Worm (Caenorhabditis elegans) whole organism, young adult: ENCODE results near the gene sqv-1.

Experiments used
- B0019.2 ChIP-seq: fragments of 200-800 bp; sonication (Bioruptor generic); conservative IDR thresholded peaks from 2 replicates; pipeline ENCODE4 v1.3.6; 2022; ENCODE audit warnings: missing genetic modification reagents, missing genetic modification characterization, missing compliant biosample characterization
- B0035.1 ChIP-seq: sonication (generic microtip); optimal IDR thresholded peaks from 2 replicates; lab custom pipeline; 2016; ENCODE audit warnings: missing genetic modification characterization, mild to moderate bottlenecking, missing compliant biosample characterization, missing genotype, missing genetic modification reagents
- C17E4.6 ChIP-seq: fragments of 200-800 bp; sonication (Bioruptor generic); IDR thresholded peaks from 2 replicates; pipeline ENCODE4 v1.3.6; 2022; ENCODE audit warnings: missing genetic modification reagents, missing genetic modification characterization, missing compliant biosample characterization
- D2030.7 ChIP-seq: fragments of 200-800 bp; sonication (Bioruptor generic); IDR thresholded peaks from 2 replicates; pipeline ENCODE4 v1.3.6; 2022; ENCODE audit warnings: missing genetic modification reagents, missing genetic modification characterization, missing compliant biosample characterization
- F23B12.7 ChIP-seq: sonication (generic microtip); optimal IDR thresholded peaks from 2 replicates; lab custom pipeline; 2017; ENCODE audit warnings: missing genetic modification characterization, mild to moderate bottlenecking, missing compliant biosample characterization, antibody characterized with exemption, moderate library complexity; ENCODE audit not compliant: insufficient read depth
- F33H1.4 ChIP-seq: fragments of 200-800 bp; sonication (Bioruptor generic); IDR thresholded peaks from 2 replicates; pipeline ENCODE4 v1.3.6; 2022; ENCODE audit warnings: missing genetic modification reagents, missing genetic modification characterization, missing compliant biosample characterization
- F37B4.10 ChIP-seq: fragments of 200-800 bp; sonication (Bioruptor generic); IDR thresholded peaks from 2 replicates; pipeline ENCODE4 v1.3.6; 2022; ENCODE audit warnings: missing genetic modification characterization, missing compliant biosample characterization
- F39B2.1 ChIP-seq: fragments of 200-800 bp; sonication (Bioruptor generic); IDR thresholded peaks from 2 replicates; pipeline ENCODE4 v1.3.6; 2022; ENCODE audit warnings: missing genetic modification reagents, missing genetic modification characterization, missing compliant biosample characterization
- K11D2.4 ChIP-seq: fragments of 200-800 bp; sonication (Bioruptor generic); IDR thresholded peaks from 2 replicates; pipeline ENCODE4 v1.3.6; 2022; ENCODE audit warnings: missing genetic modification reagents, missing genetic modification characterization, missing compliant biosample characterization
- Y53F4B.3 ChIP-seq: fragments of 200-800 bp; sonication (Bioruptor generic); IDR thresholded peaks from 2 replicates; pipeline ENCODE4 v1.3.6; 2022; ENCODE audit warnings: missing genetic modification reagents, missing genetic modification characterization, missing compliant biosample characterization
- Y79H2A.3 ChIP-seq: fragments of 200-800 bp; sonication (Bioruptor generic); conservative IDR thresholded peaks from 2 replicates; pipeline ENCODE4 v1.3.6; 2022; ENCODE audit warnings: missing genetic modification reagents, missing genetic modification characterization, missing compliant biosample characterization
- ama-1 ChIP-seq, 3 experiments: fragments of 150-350 bp in 1 of 3; sonication (generic microtip) in 2 of 3; optimal IDR thresholded peaks; 2 replicates each; lab custom pipeline; 2014 to 2018; ENCODE audit warnings: missing biosample characterization in 2 of 3, missing genetic modification characterization in 2 of 3, missing genetic modification reagents in 2 of 3
- atf-7 ChIP-seq: sonication (generic microtip); optimal IDR thresholded peaks from 2 replicates; lab custom pipeline; 2017; ENCODE audit warnings: mild to moderate bottlenecking, missing genetic modification characterization, missing compliant biosample characterization
- attf-3 ChIP-seq: fragments of 200-800 bp; sonication (Bioruptor generic); conservative IDR thresholded peaks from 2 replicates; pipeline ENCODE4 v1.3.6; 2022; ENCODE audit warnings: missing genetic modification reagents, missing genetic modification characterization, missing compliant biosample characterization
- attf-5 ChIP-seq: fragments of 200-800 bp; sonication (Bioruptor generic); optimal IDR thresholded peaks from 2 replicates; lab custom pipeline; 2018; ENCODE audit warnings: mild to moderate bottlenecking, missing genetic modification characterization, missing compliant biosample characterization
- bed-2 ChIP-seq: fragments of 200-800 bp; sonication (Bioruptor generic); IDR thresholded peaks from 2 replicates; pipeline ENCODE4 v1.3.6; 2022; ENCODE audit warnings: missing genetic modification reagents, missing genetic modification characterization, missing compliant biosample characterization
- die-1 ChIP-seq: sonication (generic microtip); optimal IDR thresholded peaks from 2 replicates; lab custom pipeline; 2016; ENCODE audit warnings: missing genotype, mild to moderate bottlenecking, missing genetic modification characterization, missing compliant biosample characterization
- dpl-1 ChIP-seq: fragments of 150-350 bp; optimal IDR thresholded peaks from 2 replicates; lab custom pipeline; 2014; ENCODE audit warnings: missing biosample characterization, missing genetic modification reagents, missing genetic modification characterization
- efl-1 ChIP-seq: fragments of 150-350 bp; optimal IDR thresholded peaks from 2 replicates; lab custom pipeline; 2014; ENCODE audit warnings: missing biosample characterization, missing genetic modification reagents, missing genetic modification characterization
- ekl-4 ChIP-seq: fragments of 200-800 bp; sonication (Bioruptor generic); IDR thresholded peaks from 2 replicates; pipeline ENCODE4 v1.3.6; 2022; ENCODE audit warnings: missing genetic modification reagents, missing genetic modification characterization, missing compliant biosample characterization
- fkh-3 ChIP-seq: sonication (generic microtip); optimal IDR thresholded peaks from 2 replicates; lab custom pipeline; 2016; ENCODE audit warnings: mild to moderate bottlenecking, missing genetic modification characterization, missing compliant biosample characterization
- gei-17 ChIP-seq: fragments of 200-800 bp; sonication (Bioruptor generic); optimal IDR thresholded peaks from 2 replicates; lab custom pipeline; 2018; ENCODE audit warnings: mild to moderate bottlenecking, missing genetic modification characterization, missing compliant biosample characterization
- him-1 ChIP-seq: sonication (generic microtip); optimal IDR thresholded peaks from 2 replicates; lab custom pipeline; 2016; ENCODE audit warnings: missing genotype, missing genetic modification reagents, missing genetic modification characterization, missing compliant biosample characterization
- hlh-12 ChIP-seq: sonication (generic microtip); optimal IDR thresholded peaks from 2 replicates; lab custom pipeline; 2016; ENCODE audit warnings: missing genetic modification characterization, missing compliant biosample characterization
- hmg-20 ChIP-seq: fragments of 200-800 bp; sonication (Bioruptor generic); IDR thresholded peaks from 2 replicates; pipeline ENCODE4 v1.3.6; 2022; ENCODE audit warnings: missing genetic modification reagents, missing genetic modification characterization, missing compliant biosample characterization
- let-526 ChIP-seq: fragments of 200-800 bp; sonication (Bioruptor generic); IDR thresholded peaks from 2 replicates; pipeline ENCODE4 v1.3.6; 2022; ENCODE audit warnings: missing genetic modification reagents, missing genetic modification characterization, missing compliant biosample characterization
- let-607 ChIP-seq, 2 experiments: fragments of 200-800 bp in 1 of 2; sonication (Bioruptor generic) in 1 of 2; sonication (generic microtip) in 1 of 2; optimal IDR thresholded peaks; 2 replicates each; lab custom pipeline; 2016 to 2018; ENCODE audit warnings: mild to moderate bottlenecking in 2 of 2, missing compliant biosample characterization in 2 of 2, missing genetic modification characterization in 2 of 2, moderate library complexity in 2 of 2, missing genotype in 1 of 2
- lin-35 ChIP-seq, 3 experiments: fragments of 150-350 bp in 2 of 3; sonication (generic microtip) in 1 of 3; optimal IDR thresholded peaks; 2 replicates each; lab custom pipeline; 2014 to 2018; ENCODE audit warnings: missing biosample characterization in 3 of 3, missing genetic modification characterization in 3 of 3, missing genetic modification reagents in 3 of 3
- lin-40 ChIP-seq: sonication (generic microtip); optimal IDR thresholded peaks from 2 replicates; lab custom pipeline; 2016; ENCODE audit warnings: missing genetic modification characterization, mild to moderate bottlenecking, missing compliant biosample characterization, missing genotype, missing genetic modification reagents
- lin-54 ChIP-seq: fragments of 200-800 bp; sonication (Bioruptor generic); optimal IDR thresholded peaks from 2 replicates; lab custom pipeline; 2018; ENCODE audit warnings: mild to moderate bottlenecking, missing genetic modification characterization, missing compliant biosample characterization
- lir-1 ChIP-seq: fragments of 200-800 bp; sonication (Bioruptor generic); conservative IDR thresholded peaks from 2 replicates; pipeline ENCODE4 v1.3.6; 2022; ENCODE audit warnings: missing genetic modification reagents, missing genetic modification characterization, missing compliant biosample characterization
- madf-8 ChIP-seq: fragments of 200-800 bp; sonication (Bioruptor generic); conservative IDR thresholded peaks from 2 replicates; pipeline ENCODE4 v1.3.6; 2022; ENCODE audit warnings: missing genetic modification reagents, missing genetic modification characterization, missing compliant biosample characterization
- mcd-1 ChIP-seq: fragments of 200-800 bp; sonication (Bioruptor generic); IDR thresholded peaks from 2 replicates; pipeline ENCODE4 v1.3.6; 2022; ENCODE audit warnings: missing genetic modification reagents, missing genetic modification characterization, missing compliant biosample characterization
- mxl-1 ChIP-seq: sonication (generic microtip); optimal IDR thresholded peaks from 2 replicates; lab custom pipeline; 2016; ENCODE audit warnings: missing genetic modification characterization, missing compliant biosample characterization
- nfya-2 ChIP-seq: fragments of 200-800 bp; sonication (Bioruptor generic); IDR thresholded peaks from 2 replicates; pipeline ENCODE4 v1.3.6; 2022; ENCODE audit warnings: missing genetic modification reagents, missing genetic modification characterization, missing compliant biosample characterization
- nhr-27 ChIP-seq: fragments of 200-800 bp; sonication (Bioruptor generic); optimal IDR thresholded peaks from 2 replicates; lab custom pipeline; 2018; ENCODE audit warnings: mild to moderate bottlenecking, missing genetic modification characterization, moderate library complexity, missing compliant biosample characterization
- nhr-80 ChIP-seq: sonication (generic microtip); optimal IDR thresholded peaks from 2 replicates; lab custom pipeline; 2016; ENCODE audit warnings: missing genetic modification characterization, missing compliant biosample characterization
- nhr-90 ChIP-seq: sonication (generic microtip); optimal IDR thresholded peaks from 2 replicates; lab custom pipeline; 2016; ENCODE audit warnings: missing genotype, mild to moderate bottlenecking, missing genetic modification characterization, missing compliant biosample characterization
- pbrm-1 ChIP-seq: fragments of 200-800 bp; sonication (Bioruptor generic); IDR thresholded peaks from 2 replicates; pipeline ENCODE4 v1.3.6; 2022; ENCODE audit warnings: missing genetic modification reagents, missing genetic modification characterization, missing compliant biosample characterization
- rcor-1 ChIP-seq: fragments of 200-800 bp; sonication (Bioruptor generic); IDR thresholded peaks from 2 replicates; pipeline ENCODE4 v1.3.6; 2022; ENCODE audit warnings: missing genetic modification reagents, missing genetic modification characterization, missing compliant biosample characterization
- snpc-1.1 ChIP-seq: sonication (generic microtip); optimal IDR thresholded peaks from 2 replicates; lab custom pipeline; 2017; ENCODE audit warnings: missing genetic modification characterization, mild to moderate bottlenecking, missing compliant biosample characterization, antibody characterized with exemption, moderate library complexity, missing genotype, missing genetic modification reagents; ENCODE audit not compliant: insufficient read depth
- snpc-4 ChIP-seq, 5 experiments: fragments of 150-350 bp in 1 of 5; sonication (generic microtip) in 4 of 5; optimal IDR thresholded peaks; 2 replicates each; lab custom pipeline; 2014 to 2018; ENCODE audit warnings: missing genetic modification characterization in 5 of 5, missing biosample characterization in 3 of 5, antibody characterized with exemption in 2 of 5, mild to moderate bottlenecking in 2 of 5, missing compliant biosample characterization in 2 of 5, missing genotype in 2 of 5, moderate library complexity in 2 of 5, missing genetic modification reagents in 1 of 5
- tbp1 ChIP-seq: fragments of 200-800 bp; sonication (Bioruptor generic); optimal IDR thresholded peaks from 2 replicates; lab custom pipeline; 2018; ENCODE audit warnings: mild to moderate bottlenecking, missing genetic modification characterization, missing compliant biosample characterization
- tbx-9 ChIP-seq: sonication (generic microtip); optimal IDR thresholded peaks from 2 replicates; lab custom pipeline; 2016; ENCODE audit warnings: borderline replicate concordance, missing genetic modification characterization, inconsistent platforms, missing compliant biosample characterization
- tlf-1 ChIP-seq: fragments of 200-800 bp; sonication (Bioruptor generic); optimal IDR thresholded peaks from 2 replicates; lab custom pipeline; 2018; ENCODE audit warnings: mild to moderate bottlenecking, missing genetic modification characterization, missing compliant biosample characterization
- zim-3 ChIP-seq: sonication (generic microtip); optimal IDR thresholded peaks from 2 replicates; lab custom pipeline; 2017; ENCODE audit warnings: mild to moderate bottlenecking, missing genetic modification characterization, moderate library complexity, missing compliant biosample characterization
- ztf-26 ChIP-seq: sonication (generic microtip); optimal IDR thresholded peaks from 2 replicates; lab custom pipeline; 2017; ENCODE audit warnings: missing genetic modification characterization, missing compliant biosample characterization

The sqv-1 gene

DNA sequence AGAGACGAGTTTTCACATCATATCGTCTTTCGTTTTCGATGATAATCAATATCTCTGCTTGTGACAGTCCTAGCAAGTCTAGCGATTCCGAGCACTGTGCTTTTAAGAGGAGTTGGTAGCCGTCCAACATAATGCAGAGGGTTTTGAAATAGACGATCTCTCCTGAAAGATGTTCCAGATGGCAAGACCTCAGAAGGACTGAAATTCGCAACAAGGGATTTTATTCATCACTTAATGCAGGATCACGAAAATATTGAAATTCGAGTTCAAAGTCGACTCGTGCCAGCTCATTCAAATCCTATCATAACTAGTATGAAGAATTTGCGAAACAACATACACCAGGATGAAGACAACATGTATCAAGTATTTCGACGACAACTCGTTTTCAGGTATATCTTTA lies 16.6 kb downstream of the sqv-1 start, which contains the start of gene D2096.7 (continued):
- TF ChIP-seq snpc-4 (GFP tag; optimal IDR thresholded peaks at IDR 0.05; lab: Kevin White, UChicago) (no peak), snpc-4 (tag; optimal IDR thresholded peaks at IDR 0.05; lab: Kevin White, UChicago) (peak in 2 of 4 experiments; percentile 67 to 72), F23B12.7 (tag; lab: Kevin White, UChicago) (no peak), dpl-1 (GFP tag; lab: Kevin White, UChicago) (no peak), lin-35 (GFP tag; optimal IDR thresholded peaks at IDR 0.05; lab: Kevin White, UChicago) (peak in 1 of 3 experiments; percentile 67), attf-5 (GFP tag; lab: Kevin White, UChicago) (peak; percentile 67), atf-7 (tag; lab: Kevin White, UChicago) (peak; percentile 87), hlh-12 (no peak), lir-1 (GFP tag; lab: Robert Waterston, UW) (no peak), fkh-3 (tag; lab: Kevin White, UChicago) (peak; percentile 77), B0035.1 (tag; lab: Kevin White, UChicago) (peak; percentile 52), madf-8 (GFP tag; lab: Robert Waterston, UW) (no peak; the same call in 1 of the 2 replicates), K11D2.4 (0 out of 2 replicates have a peak, but pooled peaks have one; percentile 22), rcor-1 (GFP tag; lab: Robert Waterston, UW) (peak; percentile 60), B0019.2 (no peak), ekl-4 (GFP tag; lab: Robert Waterston, UW) (peak; percentile 92), nhr-90 (tag; lab: Kevin White, UChicago) (peak; percentile 81), nhr-27 (peak; percentile 85), gei-17 (GFP tag; lab: Kevin White, UChicago) (peak; percentile 53), him-1 (peak; percentile 80), F33H1.4 (GFP tag; lab: Robert Waterston, UW) (peak; percentile 59), zim-3 (peak; percentile 64), die-1 (tag; lab: Kevin White, UChicago) (peak; percentile 78), lin-40 (tag; lab: Kevin White, UChicago) (no peak), D2030.7 (peak; percentile 15; the same call in 1 of the 2 replicates), pbrm-1 (GFP tag; lab: Robert Waterston, UW) (peak; percentile 87), nfya-2 (GFP tag; lab: Robert Waterston, UW) (peak; percentile 93), mxl-1 (peak; percentile 32), ama-1 (optimal IDR thresholded peaks at IDR 0.05; lab: Kevin White, UChicago) (peak; percentile 74), ama-1 (GFP tag; optimal IDR thresholded peaks at IDR 0.05; lab: Kevin White, UChicago) (peak; percentile 76 to 95), hmg-20 (GFP tag; lab: Robert Waterston, UW) (0 out of 2 replicates have a peak, but pooled peaks have one; percentile 2), C17E4.6 (peak; percentile 76), let-526 (GFP tag; lab: Robert Waterston, UW) (no peak), tlf-1 (peak; percentile 62), lin-54 (GFP tag; lab: Kevin White, UChicago) (peak; percentile 74), tbp1 (GFP tag; lab: Kevin White, UChicago) (peak; percentile 72), bed-2 (GFP tag; lab: Robert Waterston, UW) (no peak), snpc-1.1 (tag; lab: Kevin White, UChicago) (peak; percentile 48), Y79H2A.3 (GFP tag; lab: Robert Waterston, UW) (peak; percentile 77), tbx-9 (peak; percentile 91), F37B4.10 (GFP tag; lab: Robert Waterston, UW) (0 out of 2 replicates have a peak, but pooled peaks have one; percentile 88), F39B2.1 (GFP tag; lab: Robert Waterston, UW) (peak; percentile 66), efl-1 (no peak), attf-3 (no peak), nhr-80 (tag; lab: Kevin White, UChicago) (no peak), mcd-1 (GFP tag; lab: Robert Waterston, UW) (peak; percentile 54; the same call in 1 of the 2 replicates), let-607 (tag; optimal IDR thresholded peaks at IDR 0.05; lab: Kevin White, UChicago) (peak in 1 of 2 experiments; percentile 47), ztf-26 (no peak), Y53F4B.3 (no peak)
